Fruit fly (Drosophila melanogaster): ENCODE data around the gene Cad86C.

Cad86C gene

dm6 chr3R:10893327-10893726 lies 66.4 kb downstream of the Cad86C start, which contains the start of gene CG6621 (continued):
- TF ChIP-seq ken (GFP tag; IDR thresholded peaks at IDR 0.05) (no peak), Pdp1 (GFP tag; optimal IDR thresholded peaks at IDR 0.05) (no peak), tio (GFP tag; optimal IDR thresholded peaks at IDR 0.05) (no peak), Tbp (GFP tag; optimal IDR thresholded peaks at IDR 0.05) (no peak), dimm (GFP tag; IDR thresholded peaks at IDR 0.05) (no peak), CG11723 (GFP tag; optimal IDR thresholded peaks at IDR 0.05) (no peak), CG9437 (GFP tag; optimal IDR thresholded peaks at IDR 0.05) (no peak), CG43689 (GFP tag; IDR thresholded peaks at IDR 0.05) (no peak), Deaf1 (tag; optimal IDR thresholded peaks at IDR 0.05) (no peak), salm (tag; optimal IDR thresholded peaks at IDR 0.05) (no peak), CG7839 (tag; optimal IDR thresholded peaks at IDR 0.05) (no peak), CG2202 (tag; optimal IDR thresholded peaks at IDR 0.05) (peak; percentile 7), vfl (GFP tag; optimal IDR thresholded peaks at IDR 0.05) (no peak), CG15514 (GFP tag; optimal IDR thresholded peaks at IDR 0.05) (peak; percentile 70), D (optimal IDR thresholded peaks at IDR 0.05) (no peak), D (GFP tag; optimal IDR thresholded peaks at IDR 0.05) (no peak), Awh (GFP tag; IDR thresholded peaks at IDR 0.05) (no peak), ara (GFP tag; IDR thresholded peaks at IDR 0.05) (no peak), CG8281 (tag; optimal IDR thresholded peaks at IDR 0.05) (no peak), CG15269 (tag; optimal IDR thresholded peaks at IDR 0.05) (no peak), Usf (GFP tag; optimal IDR thresholded peaks at IDR 0.05) (no peak), CG9932 (GFP tag; IDR thresholded peaks at IDR 0.05) (peak; percentile 48; the same call in 1 of the 2 replicates), oc (tag; optimal IDR thresholded peaks at IDR 0.05) (no peak), disco-r (GFP tag; optimal IDR thresholded peaks at IDR 0.05) (no peak), CG4404 (GFP tag; IDR thresholded peaks at IDR 0.05) (no peak), CG7987 (GFP tag; optimal IDR thresholded peaks at IDR 0.05) (no peak), peb (GFP tag; IDR thresholded peaks at IDR 0.05) (no peak), CG2116 (GFP tag; optimal IDR thresholded peaks at IDR 0.05) (peak; percentile 52), ssp (GFP tag; IDR thresholded peaks at IDR 0.05) (0 out of 2 replicates have a peak, but pooled peaks have one; percentile 10), Xrp1 (GFP tag; IDR thresholded peaks at IDR 0.05) (no peak), CG5953 (GFP tag; IDR thresholded peaks at IDR 0.05) (no peak), Dad (GFP tag; optimal IDR thresholded peaks at IDR 0.05) (no peak), cwo (GFP tag; optimal IDR thresholded peaks at IDR 0.05) (no peak), CG13287 (GFP tag; IDR thresholded peaks at IDR 0.05; ENCODE audit: partially characterized antibody) (peak; percentile 77), CG8359 (GFP tag; optimal IDR thresholded peaks at IDR 0.05; ENCODE audit: borderline replicate concordance) (no peak), CG9727 (GFP tag; optimal IDR thresholded peaks at IDR 0.05) (no peak), mirr (GFP tag; optimal IDR thresholded peaks at IDR 0.05) (no peak), odd (GFP tag; optimal IDR thresholded peaks at IDR 0.05) (no peak), CG18619 (GFP tag; optimal IDR thresholded peaks at IDR 0.05) (no peak), CG1024 (GFP tag; IDR thresholded peaks at IDR 0.05) (no peak), lbe (GFP tag; optimal IDR thresholded peaks at IDR 0.05) (no peak), Sox102F (GFP tag; optimal IDR thresholded peaks at IDR 0.05) (no peak), Bdp1 (GFP tag; optimal IDR thresholded peaks at IDR 0.05) (peak; percentile 44), Gug (GFP tag; IDR thresholded peaks at IDR 0.05) (no peak), CG4730 (GFP tag; IDR thresholded peaks at IDR 0.05) (no peak), Dfd (GFP tag; optimal IDR thresholded peaks at IDR 0.05) (no peak), Mad (GFP tag; optimal IDR thresholded peaks at IDR 0.05) (peak; percentile 40), Jarid2 (GFP tag; optimal IDR thresholded peaks at IDR 0.05) (no peak), gsb-n (tag; optimal IDR thresholded peaks at IDR 0.05) (no peak), Sry-δ (GFP tag; optimal IDR thresholded peaks at IDR 0.05) (peak; percentile 69), CoRest (tag; optimal IDR thresholded peaks at IDR 0.05) (peak; percentile 58), E2f2 (GFP tag; IDR thresholded peaks at IDR 0.05) (peak; percentile 78)
